Worm (Caenorhabditis elegans) whole organism, L2 larva: ENCODE results near the gene spl-3.

ENCODE experiments used
- ceh-82 ChIP-seq: fragments of 150-350 bp; optimal IDR thresholded peaks from 2 replicates; lab custom pipeline; 2014; ENCODE audit warnings: missing biosample characterization, missing genetic modification characterization
- dmd-4 ChIP-seq: sonication (generic microtip); optimal IDR thresholded peaks from 2 replicates; lab custom pipeline; 2017; ENCODE audit warnings: missing biosample characterization, missing genetic modification characterization
- egl-27 ChIP-seq: sonication (generic microtip); optimal IDR thresholded peaks from 3 replicates; lab custom pipeline; 2017; ENCODE audit warnings: missing biosample characterization, missing genetic modification reagents, missing genetic modification characterization
- fos-1 ChIP-seq: fragments of 150-350 bp; optimal IDR thresholded peaks from 2 replicates; lab custom pipeline; 2014; ENCODE audit warnings: missing biosample characterization, missing genetic modification characterization
- nhr-11 ChIP-seq: fragments of 150-350 bp; optimal IDR thresholded peaks from 2 replicates; lab custom pipeline; 2014; ENCODE audit warnings: missing biosample characterization, missing genetic modification characterization
- nhr-12 ChIP-seq: fragments of 150-350 bp; optimal IDR thresholded peaks from 2 replicates; lab custom pipeline; 2014; ENCODE audit warnings: missing biosample characterization, missing genetic modification characterization
- nhr-6 ChIP-seq: fragments of 150-350 bp; optimal IDR thresholded peaks from 2 replicates; lab custom pipeline; 2014; ENCODE audit warnings: missing biosample characterization, missing genetic modification characterization
- sma-3 ChIP-seq: sonication (generic microtip); optimal IDR thresholded peaks from 2 replicates; lab custom pipeline; 2016; ENCODE audit warnings: missing genetic modification reagents, missing genetic modification characterization, missing compliant biosample characterization

DNA sequence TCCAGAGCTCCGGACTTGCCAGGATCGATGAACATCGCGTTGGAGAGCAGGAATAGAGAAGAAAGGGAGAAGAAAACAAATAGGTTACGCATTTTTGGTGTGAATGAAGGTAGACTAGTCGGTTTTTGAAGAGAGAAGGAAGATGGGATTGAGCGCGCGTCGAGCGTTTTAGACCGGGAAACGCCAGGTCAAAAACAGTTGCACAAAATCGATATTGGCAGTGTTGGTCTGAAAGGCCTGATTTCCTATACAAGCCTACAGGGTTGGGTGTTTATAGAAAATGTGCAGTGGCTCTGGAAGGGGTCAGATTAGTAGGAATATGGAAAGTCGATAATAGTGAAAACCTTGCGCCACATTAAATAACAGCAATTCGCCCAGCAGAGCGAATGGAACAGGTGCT, 12.0 kb downstream of the spl-3 start, which contains the start of gene dsl-2:
- TF ChIP-seq dmd-4 (tag; lab: Kevin White, UChicago), result no peak
- no peak for TF ChIP-seq fos-1 (tag; lab: Kevin White, UChicago)
- no peak for TF ChIP-seq nhr-6 (tag; lab: Kevin White, UChicago)
- TF ChIP-seq ceh-82 (tag; lab: Kevin White, UChicago), result no peak
- no peak for TF ChIP-seq sma-3 (GFP tag; lab: Kevin White, UChicago)
- TF ChIP-seq nhr-12, result no peak
- no peak for TF ChIP-seq nhr-11 (tag; lab: Kevin White, UChicago)
- TF ChIP-seq egl-27 (tag; lab: Kevin White, UChicago), result no peak
